Worm (Caenorhabditis elegans): Measurements from ENCODE around the gene mfsd-12.

DNA sequence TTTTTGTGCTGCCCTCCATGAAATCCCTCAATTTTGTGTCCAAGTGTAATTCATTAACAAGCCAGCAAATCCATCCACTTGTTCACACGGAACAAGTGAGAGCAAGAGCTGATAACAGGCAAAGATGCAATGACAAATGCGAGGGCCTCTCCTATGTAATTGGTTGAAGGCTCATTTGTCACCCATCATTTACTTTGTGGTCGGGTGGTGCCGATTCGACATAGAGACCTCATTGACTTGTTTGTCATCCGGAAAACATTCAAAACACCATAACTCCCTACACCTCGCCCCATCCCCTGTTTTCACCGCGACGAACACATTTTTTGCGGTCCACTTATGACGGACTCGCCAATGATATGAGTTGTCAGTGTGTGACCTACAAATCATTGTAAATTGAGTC is 16.5 kb upstream of the mfsd-12 start:
- no peak for TF ChIP-seq ceh-2 (tag; optimal IDR thresholded peaks at IDR 0.05)
- no peak for TF ChIP-seq unc-3 (GFP tag; conservative IDR thresholded peaks at IDR 0.05)
- TF ChIP-seq unc-3 (tag; optimal IDR thresholded peaks at IDR 0.05), result no peak
- no peak for TF ChIP-seq fkh-10 (GFP tag; optimal IDR thresholded peaks at IDR 0.05)
- no peak for TF ChIP-seq ceh-14 (tag; optimal IDR thresholded peaks at IDR 0.05)
- TF ChIP-seq sox-4 (tag; optimal IDR thresholded peaks at IDR 0.05), result no peak
- TF ChIP-seq ama-1 (optimal IDR thresholded peaks at IDR 0.05), result no peak
- TF ChIP-seq hlh-8 (tag; optimal IDR thresholded peaks at IDR 0.05), result no peak
- TF ChIP-seq F13H6.1 (tag; optimal IDR thresholded peaks at IDR 0.05), result no peak
- no peak for TF ChIP-seq C38D4.7 (GFP tag; optimal IDR thresholded peaks at IDR 0.05)
- no peak for TF ChIP-seq pha-2 (tag; optimal IDR thresholded peaks at IDR 0.05)
- TF ChIP-seq ceh-48 (tag; optimal IDR thresholded peaks at IDR 0.05), result no peak
